Fruit fly (Drosophila melanogaster): ENCODE data around the gene CG11529.

CG11529 gene

DNA sequence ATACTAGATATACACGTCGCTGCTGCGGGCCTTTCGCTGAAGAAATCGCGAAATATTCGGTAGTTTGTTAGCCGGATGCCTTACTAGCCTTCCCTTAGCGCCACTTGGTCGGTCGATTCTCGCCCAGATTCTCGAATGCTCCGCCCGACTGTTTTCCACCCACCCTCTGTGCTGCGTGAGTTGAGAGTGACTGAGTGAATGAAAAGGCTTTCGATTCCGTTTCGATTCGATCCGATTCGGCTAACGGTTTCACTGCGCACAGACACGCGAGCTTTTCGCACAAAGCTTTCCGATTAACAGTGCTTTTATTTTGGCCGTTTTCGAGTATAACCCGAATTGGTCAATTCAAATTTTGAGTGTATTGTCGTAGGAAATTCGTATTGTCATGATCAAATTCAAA lies 6.1 kb downstream of the CG11529 start, which contains the start of gene Ak1 (continued):
- TF ChIP-seq scrt (GFP tag; optimal IDR thresholded peaks at IDR 0.05) (no peak), ftz-f1 (GFP tag; optimal IDR thresholded peaks at IDR 0.05) (peak; percentile 7), pros (GFP tag; optimal IDR thresholded peaks at IDR 0.05) (no peak), CG43689 (GFP tag; IDR thresholded peaks at IDR 0.05) (no peak), Jarid2 (GFP tag; optimal IDR thresholded peaks at IDR 0.05) (peak; percentile 78), CG12659 (GFP tag; optimal IDR thresholded peaks at IDR 0.05) (peak; percentile 9), H15 (GFP tag; IDR thresholded peaks at IDR 0.05) (no peak), sisA (GFP tag; IDR thresholded peaks at IDR 0.05) (no peak), wdn (GFP tag; IDR thresholded peaks at IDR 0.05) (no peak), luna (GFP tag; optimal IDR thresholded peaks at IDR 0.05) (no peak), H2.0 (GFP tag; IDR thresholded peaks at IDR 0.05) (no peak), ham (GFP tag; IDR thresholded peaks at IDR 0.05) (no peak), sens (GFP tag) (no peak), CG8359 (GFP tag; optimal IDR thresholded peaks at IDR 0.05; ENCODE audit: borderline replicate concordance) (no peak), sug (tag; optimal IDR thresholded peaks at IDR 0.05) (peak; percentile 34), Adf1 (GFP tag; IDR thresholded peaks at IDR 0.05) (no peak), CG6765 (GFP tag; optimal IDR thresholded peaks at IDR 0.05) (peak; percentile 41), CG16863 (GFP tag; optimal IDR thresholded peaks at IDR 0.05) (no peak), CG8281 (tag; optimal IDR thresholded peaks at IDR 0.05) (no peak), chinmo (GFP tag; IDR thresholded peaks at IDR 0.05; ENCODE audit: partially characterized antibody) (0 out of 4 replicates have a peak, but pooled peaks have one; percentile 39), Trl (optimal IDR thresholded peaks at IDR 0.05) (peak in 1 of 2 experiments; percentile 23), Trl (GFP tag; optimal IDR thresholded peaks at IDR 0.05) (no peak), pnt (GFP tag; optimal IDR thresholded peaks at IDR 0.05) (no peak), CG10979 (tag; optimal IDR thresholded peaks at IDR 0.05) (no peak), slou (GFP tag; optimal IDR thresholded peaks at IDR 0.05) (no peak), hkb (optimal IDR thresholded peaks at IDR 0.05) (no peak), hkb (GFP tag; IDR thresholded peaks at IDR 0.05) (0 out of 2 replicates have a peak, but pooled peaks have one; percentile 15), mirr (GFP tag; optimal IDR thresholded peaks at IDR 0.05) (peak; percentile 26), abd-A (tag; optimal IDR thresholded peaks at IDR 0.05) (peak; percentile 46), sd (tag; optimal IDR thresholded peaks at IDR 0.05) (no peak), Dbx (GFP tag; IDR thresholded peaks at IDR 0.05) (0 out of 3 replicates have a peak, but pooled peaks have one; percentile 37), Hr78 (GFP tag; optimal IDR thresholded peaks at IDR 0.05) (no peak), CG3163 (GFP tag; optimal IDR thresholded peaks at IDR 0.05) (no peak), CG2712 (tag; optimal IDR thresholded peaks at IDR 0.05) (no peak), pzg (GFP tag; optimal IDR thresholded peaks at IDR 0.05) (peak; percentile 23), CG34224 (GFP tag; IDR thresholded peaks at IDR 0.05; ENCODE audit: partially characterized antibody) (no peak), Gsc (GFP tag; IDR thresholded peaks at IDR 0.05) (no peak), CG8765 (GFP tag; IDR thresholded peaks at IDR 0.05) (no peak), ems (GFP tag; optimal IDR thresholded peaks at IDR 0.05) (no peak), CG3281 (GFP tag; optimal IDR thresholded peaks at IDR 0.05) (peak; percentile 6), exex (tag; optimal IDR thresholded peaks at IDR 0.05) (peak; percentile 9), CG7556 (GFP tag; optimal IDR thresholded peaks at IDR 0.05) (no peak), B-H2 (GFP tag; optimal IDR thresholded peaks at IDR 0.05) (peak; percentile 32)

DNA sequence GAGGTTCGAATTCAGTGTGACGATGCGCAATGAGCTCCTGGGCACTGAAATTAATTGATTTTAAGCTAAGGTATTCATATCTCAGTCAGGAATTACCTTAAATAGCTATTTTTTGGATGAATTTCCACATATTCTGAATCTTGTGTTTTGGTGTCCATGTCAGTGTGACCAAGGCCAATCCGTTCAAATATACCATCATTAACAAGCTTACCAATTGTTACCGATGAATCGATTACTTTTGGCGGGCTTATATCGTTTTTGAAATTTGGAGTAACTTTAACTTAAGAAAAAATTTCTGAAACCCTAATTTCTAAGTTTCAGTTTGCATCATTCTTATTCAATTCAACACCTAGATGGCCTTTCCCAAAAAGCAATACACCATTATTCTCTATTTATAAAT lies 8.3 kb downstream of the CG11529 start, which contains the start of gene Tsen54:
Gene Tsen54 (minus strand): TSS at position 175 of the 400 bp plus-strand sequence.
- TF ChIP-seq kah (GFP tag; optimal IDR thresholded peaks at IDR 0.05): peak; percentile 23
- TF ChIP-seq Bgb (GFP tag; IDR thresholded peaks at IDR 0.05; ENCODE audit: partially characterized antibody): peak; percentile 76
- peak; percentile 28 for TF ChIP-seq CG2116 (GFP tag; optimal IDR thresholded peaks at IDR 0.05)
- no peak for TF ChIP-seq CG14050 (GFP tag; IDR thresholded peaks at IDR 0.05)
- TF ChIP-seq klu (GFP tag; IDR thresholded peaks at IDR 0.05): no peak
- TF ChIP-seq prd (optimal IDR thresholded peaks at IDR 0.05): no peak
- no peak for TF ChIP-seq prd (GFP tag; IDR thresholded peaks at IDR 0.05)
- TF ChIP-seq pan (optimal IDR thresholded peaks at IDR 0.05): no peak
- no peak for TF ChIP-seq pan (GFP tag; optimal IDR thresholded peaks at IDR 0.05 in 1 of 2, IDR thresholded peaks at IDR 0.05 in 1 of 2)
- TF ChIP-seq CG16815 (GFP tag; optimal IDR thresholded peaks at IDR 0.05): no peak
- no peak for TF ChIP-seq maf-S (GFP tag; optimal IDR thresholded peaks at IDR 0.05)
- TF ChIP-seq CG14860 (GFP tag; IDR thresholded peaks at IDR 0.05; ENCODE audit: partially characterized antibody): peak; percentile 41; the same call in 1 of the 3 replicates
- TF ChIP-seq br (optimal IDR thresholded peaks at IDR 0.05): no peak

Data from whole organism, embryonic.